Worm (Caenorhabditis elegans): Measurements from ENCODE around the gene R160.4.

DNA sequence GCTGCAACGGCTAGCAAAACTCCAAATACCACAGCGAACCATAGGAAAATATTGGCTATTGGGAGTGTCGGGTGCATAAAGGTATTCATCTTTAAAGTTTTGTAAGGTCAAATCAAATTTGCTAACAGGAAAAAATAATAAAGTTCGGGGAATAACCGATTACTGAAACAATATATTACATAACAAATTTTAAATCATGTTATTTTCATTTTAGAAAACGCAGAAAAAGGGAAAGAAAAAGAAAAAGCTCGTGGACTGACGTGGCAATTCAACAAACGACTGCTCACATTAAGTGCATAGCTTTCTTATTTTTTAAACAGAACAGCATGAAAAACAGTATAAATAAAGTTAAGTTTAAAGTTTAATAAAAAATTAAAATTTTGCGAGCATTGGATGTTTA is 4.4 kb upstream of the R160.4 start, which contains the start of gene R160.6:
- TF ChIP-seq nhr-237 (tag; optimal IDR thresholded peaks at IDR 0.05) (no peak), unc-39 (tag; optimal IDR thresholded peaks at IDR 0.05) (no peak), blmp-1 (tag; optimal IDR thresholded peaks at IDR 0.05) (no peak), snpc-4 (tag; optimal IDR thresholded peaks at IDR 0.05) (no peak), cnd-1 (tag; optimal IDR thresholded peaks at IDR 0.05) (no peak), hlh-1 (tag; optimal IDR thresholded peaks at IDR 0.05) (no peak)

All from whole organism, mixed stage, embryonic.